Worm (Caenorhabditis elegans): Measurements from ENCODE around the gene lro-1.

DNA sequence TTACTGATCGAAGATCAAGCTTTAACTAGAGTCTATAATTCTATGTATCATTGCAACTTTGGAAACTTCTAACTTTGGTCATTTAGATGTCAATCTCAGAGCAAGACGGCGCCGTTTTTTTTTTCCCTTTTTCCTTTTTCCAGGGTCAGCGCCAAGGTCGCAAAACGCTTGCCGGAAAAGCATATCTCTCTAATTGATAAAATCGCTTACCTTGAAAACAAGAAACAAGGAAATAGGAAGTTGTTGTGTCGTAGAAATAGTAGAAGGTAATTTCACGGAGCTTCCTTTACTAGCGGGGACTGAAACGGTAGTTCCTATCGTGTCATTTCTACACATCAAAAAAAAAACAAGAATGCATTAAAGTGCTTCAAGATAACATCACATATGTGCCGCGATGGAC lies 49.5 kb downstream of the lro-1 start:
- TF ChIP-seq blmp-1 (tag; optimal IDR thresholded peaks at IDR 0.05) (no peak), mab-5 (tag; optimal IDR thresholded peaks at IDR 0.05) (no peak), nhr-12 (tag; optimal IDR thresholded peaks at IDR 0.05) (no peak), unc-120 (tag; optimal IDR thresholded peaks at IDR 0.05; ENCODE audit: poor library complexity, severe bottlenecking) (no peak), lsy-2 (tag; optimal IDR thresholded peaks at IDR 0.05) (no peak), snpc-4 (tag; optimal IDR thresholded peaks at IDR 0.05) (no peak), mep-1 (tag; optimal IDR thresholded peaks at IDR 0.05) (no peak), zip-8 (tag; optimal IDR thresholded peaks at IDR 0.05) (no peak), ztf-11 (tag; optimal IDR thresholded peaks at IDR 0.05) (no peak), nhr-28 (tag; optimal IDR thresholded peaks at IDR 0.05) (no peak), sptf-1 (tag; optimal IDR thresholded peaks at IDR 0.05) (no peak)
